Worm (Caenorhabditis elegans) whole organism, young adult: Measurements from ENCODE around the gene set-4.

Experiments
- B0035.1 ChIP-seq: sonication (generic microtip); optimal IDR thresholded peaks from 2 replicates; lab custom pipeline; 2016; ENCODE audit warnings: missing genetic modification characterization, mild to moderate bottlenecking, missing compliant biosample characterization, missing genotype, missing genetic modification reagents
- B0261.1 ChIP-seq: sonication (generic microtip); optimal IDR thresholded peaks from 2 replicates; lab custom pipeline; 2016; ENCODE audit warnings: mild to moderate bottlenecking, missing genetic modification characterization, moderate library complexity, missing compliant biosample characterization
- Y79H2A.3 ChIP-seq: fragments of 200-800 bp; sonication (Bioruptor generic); conservative IDR thresholded peaks from 2 replicates; pipeline ENCODE4 v1.3.6; 2022; ENCODE audit warnings: missing genetic modification reagents, missing genetic modification characterization, missing compliant biosample characterization
- dox-1 ChIP-seq: fragments of 200-800 bp; sonication (Bioruptor generic); IDR thresholded peaks from 2 replicates; pipeline ENCODE4 v1.3.6; 2022; ENCODE audit warnings: missing genetic modification reagents, missing genetic modification characterization, missing compliant biosample characterization
- egl-44 ChIP-seq: fragments of 200-800 bp; sonication (Bioruptor generic); IDR thresholded peaks from 2 replicates; pipeline ENCODE4 v1.3.6; 2022; ENCODE audit warnings: missing genetic modification reagents, missing genetic modification characterization, missing compliant biosample characterization
- madf-8 ChIP-seq: fragments of 200-800 bp; sonication (Bioruptor generic); conservative IDR thresholded peaks from 2 replicates; pipeline ENCODE4 v1.3.6; 2022; ENCODE audit warnings: missing genetic modification reagents, missing genetic modification characterization, missing compliant biosample characterization

- TF ChIP-seq dox-1 (GFP tag; lab: Robert Waterston, UW) (no peak), B0035.1 (tag; lab: Kevin White, UChicago) (no peak), madf-8 (no peak), B0261.1 (no peak), Y79H2A.3 (no peak), egl-44 (GFP tag; lab: Robert Waterston, UW) (no peak)
Measured at ce11 chrII:6290047-6290582, 41.0 kb downstream of the set-4 start, which contains the start of gene upb-1.
